Worm (Caenorhabditis elegans) whole organism, mixed stage, embryonic: ENCODE data around the gene str-264.

Experiments used
- M03D4.4 ChIP-seq: sonication (generic microtip); optimal IDR thresholded peaks from 2 replicates; lab custom pipeline; 2017; ENCODE audit warnings: mild to moderate bottlenecking, missing genetic modification characterization, missing compliant biosample characterization
- blmp-1 ChIP-seq: fragments of 150-350 bp; optimal IDR thresholded peaks from 2 replicates; lab custom pipeline; 2014; ENCODE audit warnings: missing biosample characterization, missing genetic modification characterization
- ceh-39 ChIP-seq: fragments of 150-350 bp; optimal IDR thresholded peaks from 2 replicates; lab custom pipeline; 2014; ENCODE audit warnings: missing biosample characterization, missing genetic modification characterization
- ceh-43 ChIP-seq: fragments of 200-800 bp; sonication (Bioruptor generic); optimal IDR thresholded peaks from 2 replicates; lab custom pipeline; 2018; ENCODE audit warnings: mild to moderate bottlenecking, missing genetic modification characterization, moderate library complexity, missing compliant biosample characterization
- ceh-83 ChIP-seq: fragments of 200-800 bp; sonication (Bioruptor generic); optimal IDR thresholded peaks from 2 replicates; lab custom pipeline; 2018; ENCODE audit warnings: mild to moderate bottlenecking, missing genetic modification characterization, missing compliant biosample characterization
- ces-1 ChIP-seq: fragments of 150-350 bp; optimal IDR thresholded peaks from 2 replicates; lab custom pipeline; 2014; ENCODE audit warnings: missing biosample characterization, missing genetic modification reagents, missing genetic modification characterization
- drap-1 ChIP-seq: fragments of 200-800 bp; sonication (Bioruptor generic); optimal IDR thresholded peaks from 3 replicates; lab custom pipeline; 2018; ENCODE audit warnings: mild to moderate bottlenecking, missing genetic modification characterization, missing compliant biosample characterization
- elt-1 ChIP-seq: sonication (generic microtip); optimal IDR thresholded peaks from 2 replicates; lab custom pipeline; 2017; ENCODE audit warnings: missing genetic modification characterization, mild to moderate bottlenecking, missing compliant biosample characterization, antibody characterized with exemption, moderate library complexity, borderline replicate concordance; ENCODE audit not compliant: insufficient read depth
- elt-3 ChIP-seq: fragments of 150-350 bp; optimal IDR thresholded peaks from 2 replicates; lab custom pipeline; 2014; ENCODE audit warnings: missing biosample characterization, missing genetic modification characterization
- flh-1 ChIP-seq: fragments of 200-800 bp; sonication (Bioruptor generic); optimal IDR thresholded peaks from 2 replicates; lab custom pipeline; 2018; ENCODE audit warnings: mild to moderate bottlenecking, missing genetic modification characterization, moderate library complexity, missing compliant biosample characterization
- ham-2 ChIP-seq: fragments of 200-800 bp; sonication (Bioruptor generic); optimal IDR thresholded peaks from 2 replicates; lab custom pipeline; 2018; ENCODE audit warnings: mild to moderate bottlenecking, missing genetic modification characterization, missing compliant biosample characterization
- hlh-1 ChIP-seq: fragments of 150-350 bp; optimal IDR thresholded peaks from 2 replicates; lab custom pipeline; 2014; ENCODE audit warnings: missing biosample characterization, missing genetic modification reagents, missing genetic modification characterization
- lin-13 ChIP-seq: fragments of 150-350 bp; optimal IDR thresholded peaks from 2 replicates; lab custom pipeline; 2014; ENCODE audit warnings: missing biosample characterization, missing genetic modification characterization
- lin-32 ChIP-seq: fragments of 200-800 bp; sonication (Bioruptor generic); optimal IDR thresholded peaks from 2 replicates; lab custom pipeline; 2018; ENCODE audit warnings: mild to moderate bottlenecking, missing genetic modification characterization, missing compliant biosample characterization
- lsy-2 ChIP-seq: fragments of 150-350 bp; optimal IDR thresholded peaks from 2 replicates; lab custom pipeline; 2014; ENCODE audit warnings: missing biosample characterization, missing genetic modification characterization
- mab-5 ChIP-seq: fragments of 150-350 bp; optimal IDR thresholded peaks from 2 replicates; lab custom pipeline; 2014; ENCODE audit warnings: missing biosample characterization, missing genetic modification characterization
- mep-1 ChIP-seq: fragments of 150-350 bp; optimal IDR thresholded peaks from 2 replicates; lab custom pipeline; 2017; ENCODE audit warnings: missing biosample characterization, missing genetic modification reagents, missing genetic modification characterization, inconsistent platforms
- mls-2 ChIP-seq: sonication (generic microtip); optimal IDR thresholded peaks from 2 replicates; lab custom pipeline; 2016; ENCODE audit warnings: mild to moderate bottlenecking, missing genetic modification characterization, moderate library complexity, missing compliant biosample characterization
- nhr-12 ChIP-seq: fragments of 150-350 bp; optimal IDR thresholded peaks from 2 replicates; lab custom pipeline; 2014; ENCODE audit warnings: missing biosample characterization, missing genetic modification characterization
- nhr-2 ChIP-seq: fragments of 150-350 bp; optimal IDR thresholded peaks from 2 replicates; lab custom pipeline; 2014; ENCODE audit warnings: missing biosample characterization, missing genetic modification characterization
- nhr-237 ChIP-seq: fragments of 150-350 bp; optimal IDR thresholded peaks from 2 replicates; lab custom pipeline; 2014; ENCODE audit warnings: missing biosample characterization, missing genetic modification characterization
- nhr-76 ChIP-seq: sonication (generic microtip); optimal IDR thresholded peaks from 2 replicates; lab custom pipeline; 2017; ENCODE audit warnings: missing biosample characterization, missing genetic modification characterization
- pha-4 ChIP-seq: fragments of 150-350 bp; optimal IDR thresholded peaks from 2 replicates; lab custom pipeline; 2018; ENCODE audit warnings: missing biosample characterization, missing genetic modification reagents, missing genetic modification characterization
- sem-2 ChIP-seq: fragments of 200-800 bp; sonication (Bioruptor generic); optimal IDR thresholded peaks from 2 replicates; lab custom pipeline; 2018; ENCODE audit warnings: mild to moderate bottlenecking, missing genetic modification characterization, missing compliant biosample characterization
- snpc-4 ChIP-seq: fragments of 150-350 bp; optimal IDR thresholded peaks from 2 replicates; lab custom pipeline; 2014; ENCODE audit warnings: missing biosample characterization, missing genetic modification characterization
- sptf-1 ChIP-seq: sonication (generic microtip); optimal IDR thresholded peaks from 2 replicates; lab custom pipeline; 2017; ENCODE audit warnings: mild to moderate bottlenecking, missing genetic modification characterization, moderate library complexity, missing compliant biosample characterization
- tbx-8 ChIP-seq: fragments of 200-800 bp; sonication (Bioruptor generic); optimal IDR thresholded peaks from 2 replicates; lab custom pipeline; 2018; ENCODE audit warnings: mild to moderate bottlenecking, missing genetic modification characterization, moderate library complexity, missing compliant biosample characterization
- unc-120 ChIP-seq: sonication (generic microtip); optimal IDR thresholded peaks from 2 replicates; lab custom pipeline; 2017; ENCODE audit warnings: missing genetic modification characterization, missing compliant biosample characterization; ENCODE audit not compliant: poor library complexity, severe bottlenecking
- unc-39 ChIP-seq: fragments of 150-350 bp; optimal IDR thresholded peaks from 2 replicates; lab custom pipeline; 2014; ENCODE audit warnings: missing biosample characterization, missing genetic modification characterization
- unc-62 ChIP-seq: fragments of 150-350 bp; optimal IDR thresholded peaks from 2 replicates; lab custom pipeline; 2014; ENCODE audit warnings: missing biosample characterization, missing genetic modification reagents, missing genetic modification characterization
- zip-8 ChIP-seq: fragments of 150-350 bp; optimal IDR thresholded peaks from 2 replicates; lab custom pipeline; 2014; ENCODE audit warnings: missing biosample characterization, missing genetic modification characterization
- ztf-11 ChIP-seq: fragments of 150-350 bp; optimal IDR thresholded peaks from 2 replicates; lab custom pipeline; 2014; ENCODE audit warnings: missing biosample characterization, missing genetic modification characterization

The str-264 gene

DNA sequence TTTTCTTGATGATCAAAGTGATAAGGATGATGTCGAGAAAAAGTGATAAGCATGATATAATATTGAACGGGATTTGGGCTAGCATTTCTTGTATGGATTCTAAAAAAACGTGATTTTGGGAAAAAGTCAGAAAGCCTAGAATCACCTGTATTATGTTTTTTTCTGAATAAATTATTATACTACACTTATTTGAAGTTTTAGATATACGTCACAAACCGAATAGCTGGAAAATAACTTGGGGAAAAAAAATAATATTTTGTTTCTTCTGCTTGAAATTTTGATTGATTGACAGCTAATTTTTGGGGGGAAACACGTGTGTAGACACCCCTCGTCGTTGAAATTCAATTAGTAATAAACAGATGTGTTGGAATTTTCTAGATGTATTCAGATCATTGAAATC is at the start of gene str-264:
str-264 (minus strand) TSS at position 101 of the 400 bp plus-strand sequence.
- TF ChIP-seq ceh-43 (GFP tag; lab: Kevin White, UChicago) (no peak), nhr-76 (tag; lab: Kevin White, UChicago) (no peak), nhr-237 (tag; lab: Kevin White, UChicago) (no peak), lsy-2 (tag; lab: Kevin White, UChicago) (no peak), sem-2 (no peak), unc-62 (no peak), blmp-1 (tag; lab: Kevin White, UChicago) (no peak), unc-39 (tag; lab: Kevin White, UChicago) (no peak)

DNA sequence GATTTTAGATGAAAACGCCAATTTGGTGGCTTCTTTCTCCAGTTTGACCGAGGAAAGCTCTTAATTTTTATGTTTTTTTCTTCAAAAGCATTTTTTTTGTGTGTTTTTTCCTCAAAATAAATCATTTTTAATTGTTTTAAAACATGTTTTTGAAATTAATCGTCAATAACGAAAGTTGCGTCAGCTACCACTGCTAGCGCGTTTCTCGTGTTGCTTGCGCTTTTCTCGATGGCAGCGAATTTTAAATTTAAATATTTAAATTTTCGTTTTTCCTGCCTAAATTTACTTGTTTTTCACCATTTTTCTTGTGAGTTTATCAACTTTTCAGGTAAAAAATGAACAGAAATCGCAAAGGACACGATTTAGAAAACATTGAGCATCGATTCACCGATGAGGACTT is 45.5 kb upstream of the str-264 start, which contains the start of gene prde-1:
prde-1 (plus strand) TSS at position 322 of the 400 bp plus-strand sequence.
- TF ChIP-seq nhr-12 (no peak), ztf-11 (tag; lab: Kevin White, UChicago) (no peak), blmp-1 (tag; lab: Kevin White, UChicago) (no peak), drap-1 (GFP tag; lab: Kevin White, UChicago) (no peak), sptf-1 (no peak), tbx-8 (GFP tag; lab: Kevin White, UChicago) (no peak), elt-1 (tag; lab: Kevin White, UChicago) (no peak), mls-2 (tag; lab: Kevin White, UChicago) (no peak)

DNA sequence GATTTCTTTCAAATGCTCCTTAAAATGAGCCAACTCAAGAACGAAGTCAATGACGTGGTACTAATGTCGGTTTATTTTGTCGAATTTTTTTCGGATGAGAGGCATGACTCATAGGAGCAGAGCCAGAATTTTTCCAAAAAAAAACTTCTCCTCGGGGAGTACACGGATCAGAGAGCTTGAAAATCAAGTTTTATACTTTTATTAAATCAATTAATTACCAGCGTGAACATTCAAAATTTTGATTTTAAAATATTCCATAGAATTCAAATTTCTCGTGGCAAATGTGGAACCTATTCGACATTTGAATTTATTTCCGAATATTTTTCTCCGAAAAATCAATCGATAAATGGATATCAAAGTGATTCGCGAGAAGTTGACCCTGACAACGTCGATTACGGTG is 43.9 kb upstream of the str-264 start, which contains the start of gene F21A3.4:
F21A3.4 (plus strand) TSS at position 301 of the 400 bp plus-strand sequence.
- TF ChIP-seq lin-32 (GFP tag; lab: Kevin White, UChicago) (no peak), sem-2 (no peak), nhr-2 (tag; lab: Kevin White, UChicago) (no peak), ham-2 (GFP tag; lab: Kevin White, UChicago) (no peak), hlh-1 (tag; lab: Kevin White, UChicago) (no peak), nhr-237 (tag; lab: Kevin White, UChicago) (no peak), elt-3 (no peak), M03D4.4 (tag; lab: Kevin White, UChicago) (no peak), lsy-2 (tag; lab: Kevin White, UChicago) (no peak), zip-8 (no peak), sptf-1 (no peak), lin-13 (tag; lab: Kevin White, UChicago) (no peak), unc-39 (tag; lab: Kevin White, UChicago) (no peak), mab-5 (tag; lab: Kevin White, UChicago) (no peak), flh-1 (GFP tag; lab: Kevin White, UChicago) (no peak), tbx-8 (GFP tag; lab: Kevin White, UChicago) (no peak), mls-2 (tag; lab: Kevin White, UChicago) (no peak), ceh-83 (GFP tag; lab: Kevin White, UChicago) (no peak), ces-1 (GFP tag; lab: Kevin White, UChicago) (no peak)

DNA sequence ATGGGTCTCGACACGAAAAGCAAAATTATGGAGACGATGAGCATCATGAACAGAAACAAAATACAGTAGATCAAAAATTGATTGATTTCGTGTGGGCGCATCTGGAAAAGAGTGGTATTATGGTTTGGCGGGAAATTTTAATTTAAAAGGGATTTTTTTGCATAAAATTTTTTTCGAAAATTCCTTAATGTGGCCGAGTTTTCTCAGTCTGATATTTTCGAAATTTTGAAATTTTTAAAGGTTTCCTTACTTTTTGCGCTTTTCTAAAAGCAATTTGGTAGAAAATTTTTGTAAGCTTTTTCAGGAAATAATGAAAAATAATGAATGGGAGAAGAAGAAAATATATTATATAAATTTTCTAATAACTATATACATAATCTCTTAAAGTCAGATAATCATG is 41.4 kb upstream of the str-264 start, which contains the start of gene F21A3.2:
F21A3.2 (minus strand) TSS at position 101 of the 400 bp plus-strand sequence.
- TF ChIP-seq mls-2 (tag; lab: Kevin White, UChicago) (no peak), lsy-2 (tag; lab: Kevin White, UChicago) (no peak), sem-2 (no peak), pha-4 (tag; lab: Kevin White, UChicago) (no peak), nhr-2 (tag; lab: Kevin White, UChicago) (no peak), elt-3 (no peak), mep-1 (no peak), unc-39 (tag; lab: Kevin White, UChicago) (no peak), tbx-8 (GFP tag; lab: Kevin White, UChicago) (no peak), unc-120 (tag; lab: Kevin White, UChicago) (no peak), ham-2 (GFP tag; lab: Kevin White, UChicago) (no peak), nhr-76 (tag; lab: Kevin White, UChicago) (no peak), nhr-12 (no peak), ceh-39 (tag; lab: Kevin White, UChicago) (no peak), sptf-1 (no peak), snpc-4 (no peak), lin-13 (tag; lab: Kevin White, UChicago) (no peak), drap-1 (GFP tag; lab: Kevin White, UChicago) (no peak), ceh-43 (GFP tag; lab: Kevin White, UChicago) (no peak)
